Worm (Caenorhabditis elegans) whole organism, L1 larva: ENCODE measurements around the gene sel-2.

ENCODE experiments used
- C04F5.9 ChIP-seq: sonication (generic microtip); optimal IDR thresholded peaks from 2 replicates; lab custom pipeline; 2016; ENCODE audit warnings: missing genetic modification characterization, missing compliant biosample characterization
- F16B12.6 ChIP-seq: fragments of 150-350 bp; optimal IDR thresholded peaks from 2 replicates; lab custom pipeline; 2014; ENCODE audit warnings: missing biosample characterization, missing genetic modification characterization
- Y116A8C.19 ChIP-seq: sonication (generic microtip); optimal IDR thresholded peaks from 2 replicates; lab custom pipeline; 2016; ENCODE audit warnings: missing compliant biosample characterization, missing genetic modification characterization, borderline replicate concordance
- aha-1 ChIP-seq: fragments of 150-350 bp; optimal IDR thresholded peaks from 2 replicates; lab custom pipeline; 2014; ENCODE audit warnings: missing biosample characterization, missing genetic modification characterization
- alr-1 ChIP-seq: fragments of 200-800 bp; sonication (Bioruptor generic); optimal IDR thresholded peaks from 2 replicates; lab custom pipeline; 2018; ENCODE audit warnings: borderline replicate concordance, mild to moderate bottlenecking, missing genetic modification characterization, missing compliant biosample characterization
- ceh-63 ChIP-seq: fragments of 200-800 bp; sonication (Bioruptor generic); optimal IDR thresholded peaks from 2 replicates; lab custom pipeline; 2018; ENCODE audit warnings: mild to moderate bottlenecking, missing genetic modification characterization, missing compliant biosample characterization
- ceh-82 ChIP-seq, 3 experiments: fragments of 150-350 bp in 1 of 3; sonication (generic microtip) in 2 of 3; optimal IDR thresholded peaks; 2 replicates each; lab custom pipeline; 2014 to 2017; ENCODE audit warnings: missing biosample characterization in 3 of 3, missing genetic modification characterization in 3 of 3
- ceh-88 ChIP-seq: fragments of 200-800 bp; sonication (Bioruptor generic); IDR thresholded peaks from 2 replicates; pipeline ENCODE4 v1.3.6; 2022; ENCODE audit warnings: missing genetic modification characterization, missing compliant biosample characterization
- ces-1 ChIP-seq: fragments of 150-350 bp; optimal IDR thresholded peaks from 2 replicates; lab custom pipeline; 2014; ENCODE audit warnings: missing biosample characterization, missing genetic modification reagents, missing genetic modification characterization
- dpl-1 ChIP-seq, 3 experiments: fragments of 150-350 bp in 2 of 3; sonication (generic microtip) in 1 of 3; optimal IDR thresholded peaks; 2 replicates each; lab custom pipeline; 2014 to 2017; ENCODE audit warnings: missing biosample characterization in 3 of 3, missing genetic modification characterization in 3 of 3, missing genetic modification reagents in 3 of 3
- efl-1 ChIP-seq, 4 experiments: fragments of 150-350 bp; optimal IDR thresholded peaks in 3 of 4; peaks in 1 of 4; 1 replicate in 1 of 4; 2 replicates in 3 of 4; lab custom pipeline; 2014; ENCODE audit warnings: missing biosample characterization in 2 of 4, missing genetic modification characterization in 2 of 4, missing genetic modification reagents in 2 of 4
- efl-3 ChIP-seq: fragments of 200-800 bp; sonication (Bioruptor generic); optimal IDR thresholded peaks from 2 replicates; lab custom pipeline; 2018; ENCODE audit warnings: mild to moderate bottlenecking, missing genetic modification characterization, missing compliant biosample characterization
- egl-13 ChIP-seq: sonication (generic microtip); optimal IDR thresholded peaks from 2 replicates; lab custom pipeline; 2016; ENCODE audit warnings: missing genotype, missing genetic modification reagents, missing genetic modification characterization, missing compliant biosample characterization
- egl-27 ChIP-seq, 2 experiments: fragments of 150-350 bp in 1 of 2; sonication (generic microtip); optimal IDR thresholded peaks; 3 replicates each; lab custom pipeline; 2017 to 2018; ENCODE audit warnings: missing biosample characterization in 2 of 2, missing genetic modification characterization in 2 of 2, missing genetic modification reagents in 2 of 2
- elt-2 ChIP-seq: sonication (generic microtip); optimal IDR thresholded peaks from 2 replicates; lab custom pipeline; 2016; ENCODE audit warnings: missing genetic modification characterization, mild to moderate bottlenecking, inconsistent platforms, missing compliant biosample characterization, missing genetic modification reagents
- fkh-8 ChIP-seq: sonication (generic microtip); optimal IDR thresholded peaks from 2 replicates; lab custom pipeline; 2016; ENCODE audit warnings: mild to moderate bottlenecking, missing genetic modification characterization, missing compliant biosample characterization
- fos-1 ChIP-seq: fragments of 150-350 bp; optimal IDR thresholded peaks from 2 replicates; lab custom pipeline; 2014; ENCODE audit warnings: missing biosample characterization, missing genetic modification characterization
- grh-1 ChIP-seq: fragments of 200-800 bp; sonication (Bioruptor generic); IDR thresholded peaks from 2 replicates; pipeline ENCODE4 v1.3.6; 2022; ENCODE audit warnings: missing genetic modification reagents, missing genetic modification characterization, missing compliant biosample characterization
- jun-1 ChIP-seq: fragments of 150-350 bp; optimal IDR thresholded peaks from 2 replicates; lab custom pipeline; 2014; ENCODE audit warnings: missing biosample characterization, missing genetic modification reagents, missing genetic modification characterization
- lin-14 ChIP-seq: fragments of 200-800 bp; sonication (Bioruptor generic); optimal IDR thresholded peaks from 2 replicates; lab custom pipeline; 2018; ENCODE audit warnings: mild to moderate bottlenecking, missing genetic modification characterization, moderate library complexity, missing compliant biosample characterization
- lin-35 ChIP-seq, 2 experiments: fragments of 150-350 bp; optimal IDR thresholded peaks; 2 replicates each; lab custom pipeline; 2014; ENCODE audit warnings: missing biosample characterization in 2 of 2, missing genetic modification characterization in 2 of 2, missing genetic modification reagents in 2 of 2
- lir-3 ChIP-seq: sonication (generic microtip); optimal IDR thresholded peaks from 2 replicates; lab custom pipeline; 2016; ENCODE audit warnings: mild to moderate bottlenecking, missing genetic modification characterization, moderate library complexity, missing compliant biosample characterization; ENCODE audit not compliant: poor library complexity
- mep-1 ChIP-seq: fragments of 150-350 bp; optimal IDR thresholded peaks from 2 replicates; lab custom pipeline; 2014; ENCODE audit warnings: missing biosample characterization, missing genetic modification characterization
- nhr-12 ChIP-seq: sonication (generic microtip); optimal IDR thresholded peaks from 2 replicates; lab custom pipeline; 2017; ENCODE audit warnings: missing biosample characterization, missing genetic modification characterization
- nhr-20 ChIP-seq: sonication (generic microtip); optimal IDR thresholded peaks from 2 replicates; lab custom pipeline; 2016; ENCODE audit warnings: mild to moderate bottlenecking, missing genetic modification characterization, missing compliant biosample characterization
- nhr-71 ChIP-seq: sonication (generic microtip); optimal IDR thresholded peaks from 2 replicates; lab custom pipeline; 2016; ENCODE audit warnings: mild to moderate bottlenecking, missing genetic modification characterization, moderate library complexity, missing compliant biosample characterization
- nhr-76 ChIP-seq: sonication (generic microtip); optimal IDR thresholded peaks from 2 replicates; lab custom pipeline; 2017; ENCODE audit warnings: missing biosample characterization, missing genetic modification characterization
- nhr-77 ChIP-seq: fragments of 150-350 bp; optimal IDR thresholded peaks from 2 replicates; lab custom pipeline; 2014; ENCODE audit warnings: missing biosample characterization, missing genetic modification characterization
- nhr-84 ChIP-seq: sonication (generic microtip); optimal IDR thresholded peaks from 2 replicates; lab custom pipeline; 2017; ENCODE audit warnings: missing biosample characterization, missing genetic modification characterization
- nhr-85 ChIP-seq: sonication (generic microtip); peaks from one replicate; lab custom pipeline; 2016; ENCODE audit warnings: missing genetic modification characterization, inconsistent platforms, missing compliant biosample characterization
- pag-3 ChIP-seq: sonication (generic microtip); optimal IDR thresholded peaks from 2 replicates; lab custom pipeline; 2017; ENCODE audit warnings: missing genetic modification characterization, mild to moderate bottlenecking, missing compliant biosample characterization, antibody characterized with exemption, borderline replicate concordance; ENCODE audit not compliant: insufficient read depth
- pax-3 ChIP-seq: fragments of 200-800 bp; sonication (Bioruptor generic); optimal IDR thresholded peaks from 2 replicates; lab custom pipeline; 2018; ENCODE audit warnings: mild to moderate bottlenecking, missing genetic modification characterization, moderate library complexity, missing compliant biosample characterization
- pqm-1 ChIP-seq: sonication (generic microtip); optimal IDR thresholded peaks from 3 replicates; lab custom pipeline; 2017; ENCODE audit warnings: missing biosample characterization, missing genetic modification characterization
- rnt-1 ChIP-seq: sonication (generic microtip); optimal IDR thresholded peaks from 2 replicates; lab custom pipeline; 2016; ENCODE audit warnings: mild to moderate bottlenecking, missing genetic modification characterization, moderate library complexity, missing compliant biosample characterization
- skn-1 ChIP-seq: fragments of 150-350 bp; optimal IDR thresholded peaks from 2 replicates; lab custom pipeline; 2014; ENCODE audit warnings: missing biosample characterization, missing genetic modification characterization
- snpc-4 ChIP-seq: fragments of 150-350 bp; optimal IDR thresholded peaks from 2 replicates; lab custom pipeline; 2014; ENCODE audit warnings: missing biosample characterization, missing genetic modification characterization
- snu-23 ChIP-seq: sonication (generic microtip); optimal IDR thresholded peaks from 2 replicates; lab custom pipeline; 2016; ENCODE audit warnings: missing genetic modification characterization, missing compliant biosample characterization
- sox-4 ChIP-seq: sonication (generic microtip); optimal IDR thresholded peaks from 2 replicates; lab custom pipeline; 2016; ENCODE audit warnings: missing genetic modification characterization, missing compliant biosample characterization
- sptf-1 ChIP-seq: fragments of 150-350 bp; optimal IDR thresholded peaks from 2 replicates; lab custom pipeline; 2014; ENCODE audit warnings: missing biosample characterization, missing genetic modification characterization
- swsn-7 ChIP-seq: sonication (generic microtip); optimal IDR thresholded peaks from 2 replicates; lab custom pipeline; 2016; ENCODE audit warnings: missing genetic modification characterization, missing compliant biosample characterization
- unc-130 ChIP-seq: fragments of 150-350 bp; optimal IDR thresholded peaks from 2 replicates; lab custom pipeline; 2017; ENCODE audit warnings: missing biosample characterization, missing genetic modification characterization, inconsistent platforms
- unc-86 ChIP-seq: sonication (generic microtip); optimal IDR thresholded peaks from 2 replicates; lab custom pipeline; 2016; ENCODE audit warnings: missing genetic modification characterization, missing compliant biosample characterization
- vab-15 ChIP-seq: sonication (generic microtip); optimal IDR thresholded peaks from 2 replicates; lab custom pipeline; 2017; ENCODE audit warnings: missing genotype, mild to moderate bottlenecking, missing genetic modification characterization, missing compliant biosample characterization
- xbp-1 ChIP-seq: sonication (generic microtip); optimal IDR thresholded peaks from 2 replicates; lab custom pipeline; 2016; ENCODE audit warnings: missing genetic modification characterization, missing compliant biosample characterization
- zag-1 ChIP-seq: fragments of 150-350 bp; optimal IDR thresholded peaks from 2 replicates; lab custom pipeline; 2014; ENCODE audit warnings: missing biosample characterization, missing genetic modification characterization

Gene sel-2

ce11 chrIII:4551963-4552362, 60.2 kb downstream of the sel-2 start (continued):
- no peak for TF ChIP-seq lir-3 (tag; lab: Kevin White, UChicago)
- TF ChIP-seq nhr-84 (tag; lab: Kevin White, UChicago) = no peak
- peak; percentile 65 for TF ChIP-seq swsn-7 (tag; lab: Kevin White, UChicago)
- TF ChIP-seq unc-130 (tag; lab: Kevin White, UChicago) = peak; percentile 0
- no peak for TF ChIP-seq grh-1 (GFP tag; lab: Robert Waterston, UW)
- TF ChIP-seq ceh-82 (tag; optimal IDR thresholded peaks at IDR 0.05; lab: Kevin White, UChicago) = peak in 2 of 3 experiments; percentile 31 to 81
- peak; percentile 73 for TF ChIP-seq nhr-71 (tag; lab: Kevin White, UChicago)
- peak; percentile 67 for TF ChIP-seq skn-1 (tag; lab: Kevin White, UChicago)
- no peak for TF ChIP-seq vab-15 (tag; lab: Kevin White, UChicago)
- peak; percentile 21 to 47 (median 43) for TF ChIP-seq dpl-1 (GFP tag; optimal IDR thresholded peaks at IDR 0.05; lab: Kevin White, UChicago)
- TF ChIP-seq snpc-4 (tag; lab: Kevin White, UChicago) = peak; percentile 23
- TF ChIP-seq egl-13 = peak; percentile 7
- TF ChIP-seq alr-1 (tag; lab: Kevin White, UChicago) = no peak
- TF ChIP-seq nhr-12 (tag; lab: Kevin White, UChicago) = no peak
- no peak for TF ChIP-seq fos-1 (tag; lab: Kevin White, UChicago)
- peak; percentile 81 for TF ChIP-seq nhr-85 (tag; lab: Kevin White, UChicago)
- TF ChIP-seq pax-3 (tag; lab: Kevin White, UChicago) = no peak
- no peak for TF ChIP-seq Y116A8C.19 (tag; lab: Kevin White, UChicago)
- peak; percentile 57 for TF ChIP-seq rnt-1
- no peak for TF ChIP-seq pag-3 (tag; lab: Kevin White, UChicago)
- TF ChIP-seq elt-2 (tag; lab: Kevin White, UChicago) = no peak
- TF ChIP-seq sptf-1 = no peak
- TF ChIP-seq nhr-20 (tag; lab: Kevin White, UChicago) = peak; percentile 76
- peak; percentile 61 for TF ChIP-seq mep-1 (tag; lab: Kevin White, UChicago)
- peak; percentile 69 for TF ChIP-seq fkh-8 (tag; lab: Kevin White, UChicago)
- TF ChIP-seq xbp-1 (tag; lab: Kevin White, UChicago) = peak; percentile 15
- no peak for TF ChIP-seq ces-1 (GFP tag; lab: Kevin White, UChicago)
- TF ChIP-seq nhr-77 (tag; lab: Kevin White, UChicago) = peak; percentile 83
- TF ChIP-seq egl-27 (tag; optimal IDR thresholded peaks at IDR 0.05; lab: Kevin White, UChicago) = peak; percentile 6 to 36
- TF ChIP-seq ceh-88 (GFP tag; lab: Robert Waterston, UW) = no peak
- no peak for TF ChIP-seq zag-1
- peak; percentile 82 for TF ChIP-seq snu-23 (GFP tag; lab: Kevin White, UChicago)
- TF ChIP-seq ceh-63 (GFP tag; lab: Kevin White, UChicago) = no peak
- TF ChIP-seq pqm-1 (tag; lab: Kevin White, UChicago) = no peak
- no peak for TF ChIP-seq F16B12.6
- no peak for TF ChIP-seq nhr-76 (tag; lab: Kevin White, UChicago)
- TF ChIP-seq aha-1 = no peak
- TF ChIP-seq efl-1 (optimal IDR thresholded peaks at IDR 0.05; lab: Kevin White, UChicago) = peak; percentile 55 to 63
- TF ChIP-seq efl-1 (GFP tag; optimal IDR thresholded peaks at IDR 0.05 in 1 of 2; lab: Kevin White, UChicago) = peak in 1 of 2 experiments; percentile 24
- TF ChIP-seq unc-86 (tag; lab: Kevin White, UChicago) = no peak

ce11 chrIII:4548739-4549138, 63.4 kb downstream of the sel-2 start, which contains the start of gene M88.4:
M88.4 (plus strand) TSS chrIII:4549039.
- TF ChIP-seq jun-1 (tag; lab: Kevin White, UChicago) (no peak), lin-35 (GFP tag; optimal IDR thresholded peaks at IDR 0.05; lab: Kevin White, UChicago) (no peak), fkh-8 (tag; lab: Kevin White, UChicago) (no peak), C04F5.9 (no peak), sox-4 (tag; lab: Kevin White, UChicago) (no peak), efl-3 (no peak), pax-3 (tag; lab: Kevin White, UChicago) (no peak), lin-14 (GFP tag; lab: Kevin White, UChicago) (no peak), rnt-1 (no peak)
